Fruit fly (Drosophila melanogaster) whole organism, embryonic: ENCODE data around the gene CG14100.

Experiments
- Abd-B ChIP-seq: fragments of 200-800 bp; sonication (Bioruptor generic); optimal IDR thresholded peaks from 2 replicates; lab custom pipeline; 2018; ENCODE audit warnings: missing biosample characterization, mild to moderate bottlenecking, missing genetic modification characterization, moderate library complexity
- Ada2b ChIP-seq: fragments of 200-800 bp; sonication (Bioruptor generic); IDR thresholded peaks from 2 replicates; pipeline ENCODE4 v1.3.6; 2022; ENCODE audit warnings: missing biosample characterization, missing genetic modification characterization
- Awh ChIP-seq: fragments of 200-800 bp; sonication (Bioruptor generic); IDR thresholded peaks from 2 replicates; pipeline ENCODE4, ENCODE4 v1.3.6; 2022; ENCODE audit warnings: missing biosample characterization, missing genetic modification characterization
- B-H2 ChIP-seq: fragments of 200-800 bp; sonication (Bioruptor generic); optimal IDR thresholded peaks from 2 replicates; lab custom pipeline; 2018; ENCODE audit warnings: missing biosample characterization, mild to moderate bottlenecking, missing genetic modification characterization
- Bteb2 ChIP-seq: fragments of 200-800 bp; sonication (Bioruptor generic); optimal IDR thresholded peaks from 2 replicates; lab custom pipeline; 2016; ENCODE audit warnings: missing biosample characterization, missing genetic modification characterization
- CG11696 ChIP-seq: fragments of 200-800 bp; sonication (Bioruptor generic); IDR thresholded peaks from 2 replicates; pipeline ENCODE4 v1.3.6; 2022; ENCODE audit warnings: missing biosample characterization, missing genetic modification characterization
- CG12769 ChIP-seq: fragments of 200-800 bp; sonication (Bioruptor generic); optimal IDR thresholded peaks from 2 replicates; lab custom pipeline; 2019; ENCODE audit warnings: missing biosample characterization, mild to moderate bottlenecking, missing genetic modification characterization, moderate library complexity
- CG13123 ChIP-seq: fragments of 200-800 bp; sonication (Bioruptor generic); optimal IDR thresholded peaks from 2 replicates; lab custom pipeline; 2016; ENCODE audit warnings: missing biosample characterization, missing genetic modification characterization
- CG13287 ChIP-seq: fragments of 200-800 bp; sonication (Bioruptor generic); IDR thresholded peaks from 2 replicates; pipeline ENCODE4 v1.3.6; 2022; ENCODE audit warnings: missing biosample characterization, missing genetic modification characterization; ENCODE audit not compliant: partially characterized antibody
- CG17385 ChIP-seq: fragments of 200-800 bp; sonication (Bioruptor generic); optimal IDR thresholded peaks from 3 replicates; lab custom pipeline; 2018; ENCODE audit warnings: missing biosample characterization, mild to moderate bottlenecking, missing genetic modification characterization
- CG18476 ChIP-seq: fragments of 200-800 bp; sonication (Bioruptor generic); optimal IDR thresholded peaks from 2 replicates; lab custom pipeline; 2016; ENCODE audit warnings: missing biosample characterization, mild to moderate bottlenecking, missing genetic modification characterization
- CG18599 ChIP-seq: fragments of 200-800 bp; sonication (Bioruptor generic); optimal IDR thresholded peaks from 3 replicates; lab custom pipeline; 2017; ENCODE audit warnings: missing biosample characterization, missing genetic modification characterization, mild to moderate bottlenecking, moderate library complexity, missing genetic modification reagents
- CG18619 ChIP-seq: fragments of 200-800 bp; sonication (Bioruptor generic); optimal IDR thresholded peaks from 3 replicates; lab custom pipeline; 2017; ENCODE audit warnings: missing biosample characterization, mild to moderate bottlenecking, missing genetic modification characterization
- CG32532 ChIP-seq: fragments of 200-800 bp; sonication (Bioruptor generic); IDR thresholded peaks from 2 replicates; pipeline ENCODE4 v1.3.6; 2022; ENCODE audit warnings: missing biosample characterization, missing genetic modification characterization
- CG34224 ChIP-seq: fragments of 200-800 bp; sonication (Bioruptor generic); IDR thresholded peaks from 3 replicates; pipeline ENCODE4 v1.3.6; 2022; ENCODE audit warnings: missing biosample characterization, missing genetic modification characterization; ENCODE audit not compliant: partially characterized antibody
- CG42726 ChIP-seq: fragments of 200-800 bp; sonication (Bioruptor generic); IDR thresholded peaks from 2 replicates; pipeline ENCODE4 v1.3.6; 2022; ENCODE audit warnings: missing biosample characterization, missing genetic modification characterization; ENCODE audit not compliant: partially characterized antibody
- CG4360 ChIP-seq: fragments of 200-800 bp; sonication (Bioruptor generic); IDR thresholded peaks from 2 replicates; pipeline ENCODE4 v1.3.6; 2022; ENCODE audit warnings: missing biosample characterization, missing genetic modification characterization
- CG4424 ChIP-seq: fragments of 200-800 bp; sonication (Bioruptor generic); optimal IDR thresholded peaks from 3 replicates; lab custom pipeline; 2016; ENCODE audit warnings: missing biosample characterization, missing genetic modification characterization
- CG4854 ChIP-seq: fragments of 200-800 bp; sonication (Bioruptor generic); optimal IDR thresholded peaks from 2 replicates; lab custom pipeline; 2016; ENCODE audit warnings: missing biosample characterization, missing genetic modification characterization, inconsistent platforms
- CG7372 ChIP-seq: fragments of 200-800 bp; sonication (Bioruptor generic); IDR thresholded peaks from 2 replicates; pipeline ENCODE4 v1.3.6; 2022; ENCODE audit warnings: missing biosample characterization, missing genetic modification characterization
- CG8944 ChIP-seq: fragments of 200-800 bp; sonication (Bioruptor generic); optimal IDR thresholded peaks from 3 replicates; lab custom pipeline; 2016; ENCODE audit warnings: missing biosample characterization, missing genetic modification characterization
- Deaf1 ChIP-seq: fragments of 200-800 bp; optimal IDR thresholded peaks from 3 replicates; lab custom pipeline; 2019; ENCODE audit warnings: missing biosample characterization, mild to moderate bottlenecking, missing genetic modification characterization, moderate library complexity
- Dek ChIP-seq: fragments of 200-800 bp; sonication (Bioruptor generic); optimal IDR thresholded peaks from 3 replicates; lab custom pipeline; 2019; ENCODE audit warnings: missing biosample characterization, mild to moderate bottlenecking, missing genetic modification characterization, moderate library complexity
- Dll ChIP-seq: fragments of 200-800 bp; sonication (Bioruptor generic); IDR thresholded peaks from 4 replicates; pipeline ENCODE4 v1.3.6; 2022; ENCODE audit warnings: missing biosample characterization, missing genetic modification characterization; ENCODE audit not compliant: partially characterized antibody
- HLHmδ ChIP-seq: fragments of 200-800 bp; sonication (Bioruptor generic); optimal IDR thresholded peaks from 2 replicates; lab custom pipeline; 2018; ENCODE audit warnings: missing biosample characterization, mild to moderate bottlenecking, missing genetic modification characterization, moderate library complexity
- Hr78 ChIP-seq, 2 experiments: fragments of 200-800 bp in 1 of 2; fragments of >200 bp in 1 of 2; sonication (Bioruptor generic) in 1 of 2; optimal IDR thresholded peaks; 2 replicates each; lab custom pipeline; 2017 to 2019; ENCODE audit warnings: missing biosample characterization in 2 of 2, missing genetic modification characterization in 2 of 2, mild to moderate bottlenecking in 1 of 2, moderate library complexity in 1 of 2
- MESR4 ChIP-seq: fragments of 200-800 bp; sonication (Bioruptor generic); optimal IDR thresholded peaks from 2 replicates; lab custom pipeline; 2018; ENCODE audit warnings: missing biosample characterization, mild to moderate bottlenecking, missing genetic modification characterization, moderate library complexity
- Med ChIP-seq: fragments of 200-800 bp; sonication (Bioruptor generic); peaks from one replicate; lab custom pipeline; 2016; ENCODE audit warnings: missing biosample characterization, missing genetic modification characterization, mild to moderate bottlenecking, inconsistent platforms, moderate library complexity
- Six4 ChIP-seq: fragments of 200-800 bp; sonication (Bioruptor generic); optimal IDR thresholded peaks from 2 replicates; lab custom pipeline; 2016; ENCODE audit warnings: missing biosample characterization, missing genetic modification characterization
- Tbp ChIP-seq: fragments of >200 bp; optimal IDR thresholded peaks from 2 replicates; lab custom pipeline; 2018; ENCODE audit warnings: missing biosample characterization, missing genetic modification characterization
- Trl ChIP-seq, 3 experiments: fragments of >200 bp in 2 of 3; fragments of 200-800 bp in 1 of 3; sonication (Bioruptor generic) in 1 of 3; optimal IDR thresholded peaks; 2 replicates in 1 of 3; 3 replicates in 2 of 3; lab custom pipeline; 2016 to 2017; ENCODE audit warnings: missing biosample characterization in 1 of 3, missing genetic modification characterization in 1 of 3
- cg ChIP-seq: fragments of 200-800 bp; sonication (Bioruptor generic); optimal IDR thresholded peaks from 3 replicates; lab custom pipeline; 2019; ENCODE audit warnings: missing biosample characterization, mild to moderate bottlenecking, missing genetic modification characterization, moderate library complexity
- chif ChIP-seq, 2 experiments: fragments of 200-800 bp; sonication (Bioruptor generic); optimal IDR thresholded peaks; 3 replicates each; lab custom pipeline; 2016; ENCODE audit warnings: missing biosample characterization in 2 of 2, missing genetic modification characterization in 2 of 2
- dysf ChIP-seq: fragments of 200-800 bp; sonication (Bioruptor generic); IDR thresholded peaks from 3 replicates; pipeline ENCODE4 v1.3.6; 2022; ENCODE audit warnings: missing biosample characterization, missing genetic modification characterization
- ewg ChIP-seq: fragments of 200-800 bp; sonication (Bioruptor generic); optimal IDR thresholded peaks from 3 replicates; lab custom pipeline; 2017; ENCODE audit warnings: mild to moderate bottlenecking, missing biosample characterization, missing genetic modification reagents, missing genetic modification characterization
- grau ChIP-seq: fragments of 200-800 bp; optimal IDR thresholded peaks from 3 replicates; lab custom pipeline; 2019; ENCODE audit warnings: missing biosample characterization, mild to moderate bottlenecking, missing genetic modification characterization, moderate library complexity
- jumu ChIP-seq: fragments of 200-800 bp; sonication (Bioruptor generic); optimal IDR thresholded peaks from 3 replicates; lab custom pipeline; 2016; ENCODE audit warnings: missing biosample characterization, missing genetic modification characterization
- nom ChIP-seq: fragments of 200-800 bp; sonication (Bioruptor generic); optimal IDR thresholded peaks from 2 replicates; lab custom pipeline; 2017; ENCODE audit warnings: missing biosample characterization, missing genetic modification characterization, mild to moderate bottlenecking, moderate library complexity, missing genetic modification reagents
- oc ChIP-seq: fragments of 200-800 bp; sonication (Bioruptor generic); optimal IDR thresholded peaks from 2 replicates; lab custom pipeline; 2018; ENCODE audit warnings: missing biosample characterization, mild to moderate bottlenecking, missing genetic modification characterization, moderate library complexity
- otp ChIP-seq: fragments of 200-800 bp; sonication (Bioruptor generic); IDR thresholded peaks from 3 replicates; pipeline ENCODE4, ENCODE4 v1.3.6; 2022; ENCODE audit warnings: missing biosample characterization, missing genetic modification characterization
- pan ChIP-seq, 4 experiments: fragments of >200 bp in 3 of 4; fragments of 200-800 bp in 1 of 4; sonication (Bioruptor generic) in 1 of 4; optimal IDR thresholded peaks in 3 of 4; IDR thresholded peaks in 1 of 4; 2 replicates each; pipeline versions ENCODE4 v1.3.6 to Lab custom; 2017 to 2022; ENCODE audit warnings: missing biosample characterization in 2 of 4, missing genetic modification characterization in 2 of 4, mixed read lengths in 1 of 4
- pita ChIP-seq: fragments of 200-800 bp; sonication (Bioruptor generic); optimal IDR thresholded peaks from 2 replicates; lab custom pipeline; 2017; ENCODE audit warnings: missing biosample characterization, mild to moderate bottlenecking, missing genetic modification characterization
- pum ChIP-seq: fragments of 200-800 bp; sonication (Bioruptor generic); optimal IDR thresholded peaks from 2 replicates; lab custom pipeline; 2016; ENCODE audit warnings: missing biosample characterization, missing genetic modification characterization
- twi ChIP-seq: fragments of 200-800 bp; optimal IDR thresholded peaks from 2 replicates; lab custom pipeline; 2019; ENCODE audit warnings: missing biosample characterization, mild to moderate bottlenecking, missing genetic modification characterization, moderate library complexity
- unc-4 ChIP-seq: fragments of 200-800 bp; sonication (Bioruptor generic); IDR thresholded peaks from 2 replicates; pipeline ENCODE4 v1.3.6; 2022; ENCODE audit warnings: missing biosample characterization, missing genetic modification characterization; ENCODE audit not compliant: partially characterized antibody
- wor ChIP-seq: fragments of 200-800 bp; sonication (Bioruptor generic); IDR thresholded peaks from 2 replicates; pipeline ENCODE4 v1.3.6; 2022; ENCODE audit warnings: missing biosample characterization, missing genetic modification characterization

Gene CG14100

DNA sequence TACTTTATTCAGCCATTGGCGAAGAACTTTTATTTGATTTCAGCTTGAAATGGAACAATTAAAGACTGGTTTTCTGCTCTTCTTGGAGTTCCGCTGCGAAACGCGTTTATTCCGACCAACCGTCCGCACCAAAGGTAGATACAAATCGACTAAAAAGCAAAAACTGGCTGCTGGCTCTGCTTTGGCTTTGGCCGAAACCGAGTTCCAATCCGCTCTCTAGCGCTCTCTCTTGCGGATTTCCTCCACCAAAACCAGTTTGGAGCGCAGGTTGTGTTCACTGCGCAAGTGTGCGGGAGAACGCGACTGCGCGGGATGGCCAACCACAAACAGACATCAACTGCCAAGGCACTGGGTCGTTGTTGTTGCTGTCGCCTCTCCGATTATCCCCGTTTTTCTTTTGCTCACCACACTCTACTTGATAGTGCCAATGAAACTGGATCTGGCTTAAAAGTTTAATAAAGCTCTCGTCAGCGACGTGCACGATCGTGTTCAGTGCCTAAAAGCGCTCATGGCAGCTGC lies 45.2 kb upstream of the CG14100 start, which contains the start of gene wnd (continued):
- TF ChIP-seq B-H2 (peak; percentile 26), Med (peak; percentile 48), Dll (GFP tag; lab: Robert Waterston, UW) (0 out of 4 replicates have a peak, but pooled peaks have one; percentile 36), Dek (tag; lab: Kevin White, UChicago) (no peak), unc-4 (GFP tag; lab: Robert Waterston, UW) (peak; percentile 41), CG17385 (GFP tag; lab: Kevin White, UChicago) (peak; percentile 63), CG8944 (GFP tag; lab: Kevin White, UChicago) (no peak), CG4854 (GFP tag; lab: Kevin White, UChicago) (no peak), CG42726 (GFP tag; lab: Robert Waterston, UW) (no peak), oc (peak; percentile 76), CG34224 (GFP tag; lab: Robert Waterston, UW) (peak; percentile 65; the same call in 1 of the 3 replicates), Trl (optimal IDR thresholded peaks at IDR 0.05; lab: Kevin White, UChicago) (peak; percentile 86 to 88), Trl (GFP tag; optimal IDR thresholded peaks at IDR 0.05; lab: Kevin White, UChicago) (peak; percentile 13), Hr78 (GFP tag; optimal IDR thresholded peaks at IDR 0.05; lab: Kevin White, UChicago) (no peak), CG4424 (GFP tag; lab: Kevin White, UChicago) (no peak), pita (no peak), dysf (GFP tag; lab: Robert Waterston, UW) (no peak), CG4360 (GFP tag; lab: Robert Waterston, UW) (peak; percentile 90), ewg (peak; percentile 99), CG12769 (tag; lab: Kevin White, UChicago) (peak; percentile 85), Deaf1 (tag; lab: Kevin White, UChicago) (peak; percentile 21), cg (GFP tag; lab: Kevin White, UChicago) (peak; percentile 60), CG13287 (GFP tag; lab: Robert Waterston, UW) (peak; percentile 47; the same call in 1 of the 2 replicates)

DNA sequence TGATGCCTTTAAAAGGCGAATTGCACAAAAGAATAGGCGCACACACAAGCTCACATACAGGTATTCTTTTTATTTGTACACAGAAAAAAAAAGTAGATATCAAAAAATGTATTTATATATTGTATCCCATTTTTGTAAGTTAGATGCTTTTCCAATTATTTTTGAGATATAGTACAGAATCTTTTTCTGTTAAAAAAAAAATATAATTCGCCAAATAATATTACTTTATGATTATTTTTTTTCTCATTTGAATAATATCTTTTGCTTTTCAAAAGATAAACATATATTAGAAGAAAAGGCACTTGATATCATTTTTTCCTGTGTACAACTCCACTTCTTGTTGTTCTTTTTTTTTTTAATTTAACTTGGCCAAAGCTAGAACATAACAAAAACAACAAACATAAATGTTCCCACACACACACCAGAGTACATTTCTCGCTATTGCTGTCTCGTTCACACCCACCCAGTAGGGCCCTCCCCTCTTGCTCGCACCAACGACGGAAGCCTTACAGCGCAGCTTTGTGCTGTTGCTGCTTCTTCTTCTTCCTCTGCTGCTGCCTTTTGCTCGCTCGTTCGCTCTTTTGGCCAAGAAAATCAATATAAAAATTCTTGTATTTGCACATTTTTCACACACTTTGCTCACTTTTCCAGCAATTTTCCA lies 44.6 kb upstream of the CG14100 start:
- peak; percentile 86 for TF ChIP-seq Abd-B (GFP tag; lab: Kevin White, UChicago)
- TF ChIP-seq Bteb2 (GFP tag; lab: Kevin White, UChicago): peak; percentile 14
- no peak for TF ChIP-seq pum
- no peak for TF ChIP-seq wor (GFP tag; lab: Robert Waterston, UW)
- TF ChIP-seq Tbp (GFP tag; lab: Kevin White, UChicago): no peak
- 0 out of 2 replicates have a peak, but pooled peaks have one; percentile 48 for TF ChIP-seq Ada2b
- peak; percentile 33; the same call in 1 of the 2 replicates for TF ChIP-seq Awh (GFP tag; lab: Robert Waterston, UW)
- peak; percentile 49 for TF ChIP-seq CG11696 (GFP tag; lab: Robert Waterston, UW)
- TF ChIP-seq CG32532 (GFP tag; lab: Robert Waterston, UW): peak; percentile 89
- TF ChIP-seq CG34224 (GFP tag; lab: Robert Waterston, UW): no peak
- no peak for TF ChIP-seq otp (GFP tag; lab: Robert Waterston, UW)
- no peak for TF ChIP-seq pan (optimal IDR thresholded peaks at IDR 0.05; lab: Kevin White, UChicago)
- TF ChIP-seq pan (GFP tag; optimal IDR thresholded peaks at IDR 0.05 in 1 of 2, IDR thresholded peaks at IDR 0.05 in 1 of 2): peak in 1 of 2 experiments; percentile 73
- TF ChIP-seq nom (GFP tag; lab: Kevin White, UChicago): peak; percentile 72
- TF ChIP-seq CG18599 (GFP tag; lab: Kevin White, UChicago): peak; percentile 84
- TF ChIP-seq CG18619 (GFP tag; lab: Kevin White, UChicago): peak; percentile 57
- TF ChIP-seq Six4 (GFP tag; lab: Kevin White, UChicago): peak; percentile 73
- no peak for TF ChIP-seq MESR4 (GFP tag; lab: Kevin White, UChicago)
- peak; percentile 72 for TF ChIP-seq CG7372
- TF ChIP-seq grau (tag; lab: Kevin White, UChicago): peak; percentile 77
- TF ChIP-seq jumu (GFP tag; lab: Kevin White, UChicago): no peak
- peak; percentile 87; the same call in 2 of the 3 replicates for TF ChIP-seq dysf (GFP tag; lab: Robert Waterston, UW)
- TF ChIP-seq HLHmδ: no peak
- TF ChIP-seq CG13123: peak; percentile 18
- TF ChIP-seq chif (GFP tag; optimal IDR thresholded peaks at IDR 0.05; lab: Kevin White, UChicago): peak in 1 of 2 experiments; percentile 21
- TF ChIP-seq CG18476 (GFP tag; lab: Kevin White, UChicago): peak; percentile 35
- TF ChIP-seq twi (tag; lab: Kevin White, UChicago): peak; percentile 9
